Fruit fly (Drosophila melanogaster) Kc167 (cell line): ENCODE data around the gene Evi5.

Experiments used
- Myc ChIP-seq: fragments of >200 bp; optimal IDR thresholded peaks from 2 replicates; lab custom pipeline; 2017; ENCODE audit warnings: missing external identifiers
- h ChIP-seq: fragments of >200 bp; optimal IDR thresholded peaks from 3 replicates; lab custom pipeline; 2018; ENCODE audit warnings: missing external identifiers
- insv ChIP-seq: fragments of >200 bp; optimal IDR thresholded peaks from 3 replicates; lab custom pipeline; 2018; ENCODE audit warnings: missing external identifiers
- psq ChIP-seq: fragments of >200 bp; optimal IDR thresholded peaks from 2 replicates; lab custom pipeline; 2017; ENCODE audit warnings: missing external identifiers

DNA sequence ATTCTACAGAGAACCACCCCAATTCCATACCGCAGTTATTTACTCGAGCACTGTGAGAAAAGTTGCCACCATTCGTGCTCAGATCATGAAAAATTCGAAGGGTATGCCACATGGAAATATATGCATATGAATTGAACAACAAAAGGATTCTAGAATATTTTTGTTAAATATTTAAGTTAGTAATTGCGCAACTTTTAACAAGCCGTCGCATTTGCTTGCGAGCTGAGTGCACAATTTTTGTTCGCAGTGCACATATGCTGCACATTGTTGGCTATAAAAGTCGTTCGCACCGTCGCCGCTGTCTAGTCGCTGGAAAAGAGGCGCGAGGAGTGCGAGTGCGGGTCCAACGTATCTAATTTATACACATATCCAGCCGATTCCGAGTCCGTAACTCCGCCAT, 22.6 kb upstream of the Evi5 start, which contains the start of gene Cyp4g15:
- TF ChIP-seq psq, result no peak
- no peak for TF ChIP-seq h (lab: Kevin White, UChicago)
- no peak for TF ChIP-seq Myc
- TF ChIP-seq insv (lab: Kevin White, UChicago), result no peak
